Worm (Caenorhabditis elegans) whole organism, L4 larva: ENCODE results near the gene Y53G8AR.6.
A peak's percentile ranks its signal among the peaks of the same experiment; 100 is the strongest.
"Not testable (repeated sequence)": the region's sequence is repeated elsewhere in the genome, so short reads cannot be mapped to it uniquely, and the experiment has no call there.

Experiments used
- T20F7.1 ChIP-seq: fragments of 200-800 bp; sonication (Bioruptor generic); optimal IDR thresholded peaks from 2 replicates; lab custom pipeline; 2018; ENCODE audit warnings: mild to moderate bottlenecking, missing genetic modification characterization, missing compliant biosample characterization
- Y105C5A.15 ChIP-seq: fragments of 200-800 bp; sonication (Bioruptor generic); IDR thresholded peaks from 2 replicates; pipeline ENCODE4 v1.3.6; 2022; ENCODE audit warnings: missing genetic modification characterization, missing compliant biosample characterization
- Y75B8A.6 ChIP-seq: fragments of 200-800 bp; sonication (Bioruptor generic); IDR thresholded peaks from 2 replicates; pipeline ENCODE4 v1.3.6; 2022; ENCODE audit warnings: missing genetic modification reagents, missing genetic modification characterization, missing compliant biosample characterization
- aha-1 ChIP-seq: fragments of 150-350 bp; peaks from one replicate; lab custom pipeline; 2014; ENCODE audit warnings: missing biosample characterization, missing genetic modification characterization
- attf-4 ChIP-seq: sonication (generic microtip); optimal IDR thresholded peaks from 3 replicates; lab custom pipeline; 2017; ENCODE audit warnings: missing biosample characterization, missing genetic modification characterization
- ceh-28 ChIP-seq: fragments of 150-350 bp; optimal IDR thresholded peaks from 2 replicates; lab custom pipeline; 2014; ENCODE audit warnings: missing biosample characterization, missing genetic modification reagents, missing genetic modification characterization
- ces-1 ChIP-seq: fragments of 150-350 bp; sonication (generic microtip); optimal IDR thresholded peaks from 4 replicates; lab custom pipeline; 2014; ENCODE audit warnings: missing biosample characterization, missing genetic modification reagents, missing genetic modification characterization
- daf-19 ChIP-seq: fragments of 200-800 bp; sonication (Bioruptor generic); conservative IDR thresholded peaks from 2 replicates; pipeline ENCODE4 v1.3.6; 2022; ENCODE audit warnings: missing genetic modification characterization, missing compliant biosample characterization
- dmd-6 ChIP-seq: fragments of 200-800 bp; sonication (Bioruptor generic); IDR thresholded peaks from 2 replicates; pipeline ENCODE4 v1.3.6; 2022; ENCODE audit warnings: missing genetic modification reagents, missing genetic modification characterization, missing compliant biosample characterization
- dmd-8 ChIP-seq: fragments of 200-800 bp; sonication (Bioruptor generic); IDR thresholded peaks from 2 replicates; pipeline ENCODE4 v1.3.6; 2022; ENCODE audit warnings: missing genetic modification characterization, missing compliant biosample characterization
- dmd-9 ChIP-seq: fragments of 200-800 bp; sonication (Bioruptor generic); IDR thresholded peaks from 2 replicates; pipeline ENCODE4 v1.3.6; 2022; ENCODE audit warnings: missing genetic modification reagents, missing genetic modification characterization, missing compliant biosample characterization
- dpl-1 ChIP-seq: fragments of 150-350 bp; optimal IDR thresholded peaks from 2 replicates; lab custom pipeline; 2014; ENCODE audit warnings: missing biosample characterization, missing genetic modification reagents, missing genetic modification characterization
- dve-1 ChIP-seq: sonication (generic microtip); optimal IDR thresholded peaks from 2 replicates; lab custom pipeline; 2017; ENCODE audit warnings: antibody characterized with exemption, mild to moderate bottlenecking, missing genetic modification characterization, missing compliant biosample characterization; ENCODE audit not compliant: insufficient read depth
- egl-27 ChIP-seq: sonication (generic microtip); optimal IDR thresholded peaks from 3 replicates; lab custom pipeline; 2017; ENCODE audit warnings: missing biosample characterization, missing genetic modification reagents, missing genetic modification characterization
- fkh-10 ChIP-seq: fragments of 150-350 bp; optimal IDR thresholded peaks from 2 replicates; lab custom pipeline; 2014; ENCODE audit warnings: missing biosample characterization, missing genetic modification reagents, missing genetic modification characterization
- hmg-1.1 ChIP-seq: fragments of 200-800 bp; sonication (Bioruptor generic); IDR thresholded peaks from 2 replicates; pipeline ENCODE4 v1.3.6; 2022; ENCODE audit warnings: missing genetic modification reagents, missing genetic modification characterization, missing compliant biosample characterization
- lin-1 ChIP-seq: fragments of 200-800 bp; sonication (Bioruptor generic); IDR thresholded peaks from 2 replicates; pipeline ENCODE4 v1.3.6; 2022; ENCODE audit warnings: missing genetic modification reagents, missing genetic modification characterization, missing compliant biosample characterization
- nhr-48 ChIP-seq: sonication (generic microtip); optimal IDR thresholded peaks from 2 replicates; lab custom pipeline; 2016; ENCODE audit warnings: mild to moderate bottlenecking, missing genetic modification characterization, missing compliant biosample characterization
- pha-4 ChIP-seq, 2 experiments: fragments of 150-350 bp in 1 of 2; fragments of 200-800 bp in 1 of 2; sonication (Bioruptor generic) in 1 of 2; IDR thresholded peaks in 1 of 2; optimal IDR thresholded peaks in 1 of 2; 2 replicates each; pipeline versions ENCODE4 v1.3.6 to Lab custom; 2014 to 2022; ENCODE audit warnings: missing genetic modification characterization in 2 of 2, missing genetic modification reagents in 2 of 2, missing biosample characterization in 1 of 2, missing compliant biosample characterization in 1 of 2
- php-3 ChIP-seq: fragments of 200-800 bp; sonication (Bioruptor generic); IDR thresholded peaks from 2 replicates; pipeline ENCODE4 v1.3.6; 2022; ENCODE audit warnings: missing genetic modification reagents, missing genetic modification characterization, missing compliant biosample characterization
- rbr-2 ChIP-seq: sonication (generic microtip); optimal IDR thresholded peaks from 2 replicates; lab custom pipeline; 2016; ENCODE audit warnings: missing genotype, missing genetic modification characterization, missing compliant biosample characterization
- sdz-12 ChIP-seq: fragments of 200-800 bp; sonication (Bioruptor generic); optimal IDR thresholded peaks from 2 replicates; lab custom pipeline; 2018; ENCODE audit warnings: mild to moderate bottlenecking, missing genetic modification characterization, missing compliant biosample characterization
- spr-1 ChIP-seq: sonication (generic microtip); optimal IDR thresholded peaks from 2 replicates; lab custom pipeline; 2016; ENCODE audit warnings: mild to moderate bottlenecking, missing genetic modification characterization, missing compliant biosample characterization
- tra-1 ChIP-seq: fragments of 200-800 bp; sonication (Bioruptor generic); IDR thresholded peaks from 2 replicates; pipeline ENCODE4 v1.3.6; 2022; ENCODE audit warnings: missing genetic modification reagents, missing genetic modification characterization, missing compliant biosample characterization
- unc-130 ChIP-seq: sonication (generic microtip); optimal IDR thresholded peaks from 2 replicates; lab custom pipeline; 2016; ENCODE audit warnings: missing genetic modification reagents, missing genetic modification characterization, missing compliant biosample characterization
- unc-62 ChIP-seq, 3 experiments: fragments of 150-350 bp in 1 of 3; sonication (generic microtip); optimal IDR thresholded peaks in 2 of 3; peaks in 1 of 3; 1 replicate in 1 of 3; 2 replicates in 2 of 3; lab custom pipeline; 2014 to 2017; ENCODE audit warnings: missing biosample characterization in 3 of 3, missing genetic modification characterization in 3 of 3, missing genetic modification reagents in 3 of 3, missing genotype in 1 of 3
- zfp-3 ChIP-seq: fragments of 200-800 bp; sonication (Bioruptor generic); conservative IDR thresholded peaks from 2 replicates; pipeline ENCODE4 v1.3.6; 2022; ENCODE audit warnings: missing genetic modification reagents, missing genetic modification characterization, missing compliant biosample characterization
- zip-2 ChIP-seq: fragments of 150-350 bp; optimal IDR thresholded peaks from 2 replicates; lab custom pipeline; 2014; ENCODE audit warnings: missing biosample characterization, missing genetic modification characterization

Gene Y53G8AR.6

ce11 chrIII:3255023-3255422 is 39.5 kb upstream of the Y53G8AR.6 start:
- TF ChIP-seq rbr-2 (no peak), sdz-12 (GFP tag; lab: Kevin White, UChicago) (no peak), dmd-9 (GFP tag; lab: Robert Waterston, UW) (no peak), ceh-28 (tag; lab: Kevin White, UChicago) (no peak), dpl-1 (no peak), unc-130 (GFP tag; lab: Kevin White, UChicago) (no peak), hmg-1.1 (no peak), T20F7.1 (GFP tag; lab: Kevin White, UChicago) (no peak), tra-1 (GFP tag; lab: Robert Waterston, UW) (no peak), zfp-3 (GFP tag; lab: Robert Waterston, UW) (no peak), lin-1 (GFP tag; lab: Robert Waterston, UW) (no peak), zip-2 (no peak), nhr-48 (tag; lab: Kevin White, UChicago) (no peak), dmd-6 (GFP tag; lab: Robert Waterston, UW) (no peak)

- no peak for TF ChIP-seq dmd-8 (GFP tag; lab: Robert Waterston, UW)
- no peak for TF ChIP-seq hmg-1.1
- TF ChIP-seq Y105C5A.15, result no peak
- TF ChIP-seq daf-19 (GFP tag; lab: Robert Waterston, UW), result no peak
- TF ChIP-seq lin-1 (GFP tag; lab: Robert Waterston, UW), result no peak
- TF ChIP-seq egl-27 (tag; lab: Kevin White, UChicago), result no peak
- TF ChIP-seq unc-62 (GFP tag; optimal IDR thresholded peaks at IDR 0.05 in 1 of 2; lab: Kevin White, UChicago), result peak in 1 of 2 experiments; percentile 75
- TF ChIP-seq unc-62 (tag; optimal IDR thresholded peaks at IDR 0.05; lab: Kevin White, UChicago), result no peak
- no peak for TF ChIP-seq spr-1 (tag; lab: Kevin White, UChicago)
- TF ChIP-seq sdz-12 (GFP tag; lab: Kevin White, UChicago), result no peak
Measured at ce11 chrIII:3255575-3255974, 39.0 kb upstream of the Y53G8AR.6 start, which contains the start of gene Y53G8AM.4. Y53G8AM.4 (minus strand) TSS chrIII:3255675.

- no peak for TF ChIP-seq fkh-10 (GFP tag; lab: Kevin White, UChicago)
- TF ChIP-seq aha-1 (tag; lab: Kevin White, UChicago), result peak; percentile 17
Measured at ce11 chrIII:3258306-3258705, 36.2 kb upstream of the Y53G8AR.6 start, which contains the start of gene nspg-7.2. nspg-7.2 (minus strand) TSS chrIII:3258406.

ce11 chrIII:3259691-3260090 is 34.9 kb upstream of the Y53G8AR.6 start, which contains the start of gene Y53G8AM.6:
Y53G8AM.6 (minus strand) TSS chrIII:3259791.
- TF ChIP-seq Y75B8A.6 (GFP tag; lab: Robert Waterston, UW); php-3 (GFP tag; lab: Robert Waterston, UW); attf-4 (tag; lab: Kevin White, UChicago): not testable (repeated sequence)

ce11 chrIII:3263696-3264095 is 30.8 kb upstream of the Y53G8AR.6 start:
- no peak for TF ChIP-seq pha-4 (GFP tag; IDR thresholded peaks at IDR 0.05; lab: Robert Waterston, UW)
- TF ChIP-seq pha-4 (tag; optimal IDR thresholded peaks at IDR 0.05; lab: Kevin White, UChicago), result no peak
- peak; percentile 91 for TF ChIP-seq ceh-28 (tag; lab: Kevin White, UChicago)

- TF ChIP-seq dmd-8 (GFP tag; lab: Robert Waterston, UW) (no peak), ces-1 (GFP tag; lab: Kevin White, UChicago) (no peak), dve-1 (tag; lab: Kevin White, UChicago) (no peak), ceh-28 (tag; lab: Kevin White, UChicago) (no peak)
- TF ChIP-seq, all 104 proteins: peak for 0
Measured at ce11 chrIII:3266602-3267001, 27.9 kb upstream of the Y53G8AR.6 start, which contains the start of gene Y53G8AM.7. Y53G8AM.7 (minus strand) TSS chrIII:3266702.
